Fruit fly (Drosophila melanogaster) whole organism, embryonic: ENCODE measurements around the gene Grx5.

Source experiments
- Atf-2 ChIP-seq: fragments of 200-800 bp; sonication (Bioruptor generic); optimal IDR thresholded peaks from 2 replicates; lab custom pipeline; 2016; ENCODE audit warnings: missing biosample characterization, missing genetic modification characterization
- BEAF-32 ChIP-seq: fragments of 200-800 bp; sonication (Bioruptor generic); optimal IDR thresholded peaks from 3 replicates; lab custom pipeline; 2017; ENCODE audit warnings: missing biosample characterization, missing genetic modification characterization, mild to moderate bottlenecking, moderate library complexity, missing genetic modification reagents
- BtbVII ChIP-seq: fragments of 200-800 bp; sonication (Bioruptor generic); optimal IDR thresholded peaks from 3 replicates; lab custom pipeline; 2017; ENCODE audit warnings: missing biosample characterization, mild to moderate bottlenecking, missing genetic modification characterization
- CG11398 ChIP-seq: fragments of 200-800 bp; sonication (Bioruptor generic); optimal IDR thresholded peaks from 2 replicates; lab custom pipeline; 2016; ENCODE audit warnings: missing biosample characterization, missing genetic modification characterization
- CG11504 ChIP-seq: fragments of 200-800 bp; sonication (Bioruptor generic); optimal IDR thresholded peaks from 3 replicates; lab custom pipeline; 2019; ENCODE audit warnings: missing biosample characterization, mild to moderate bottlenecking, missing genetic modification characterization, moderate library complexity
- CG11560 ChIP-seq: fragments of 200-800 bp; sonication (Bioruptor generic); IDR thresholded peaks from 3 replicates; pipeline ENCODE4 v1.3.6; 2022; ENCODE audit warnings: missing biosample characterization, missing genetic modification characterization
- CG12104 ChIP-seq: fragments of 200-800 bp; sonication (Bioruptor generic); optimal IDR thresholded peaks from 3 replicates; lab custom pipeline; 2016; ENCODE audit warnings: missing biosample characterization, missing genetic modification characterization
- CG1233 ChIP-seq: fragments of 200-800 bp; sonication (Bioruptor generic); optimal IDR thresholded peaks from 4 replicates; lab custom pipeline; 2018; ENCODE audit warnings: missing biosample characterization, mild to moderate bottlenecking, missing genetic modification characterization
- CG14667 ChIP-seq: fragments of 200-800 bp; sonication (Bioruptor generic); IDR thresholded peaks from 2 replicates; pipeline ENCODE4 v1.3.6; 2022; ENCODE audit warnings: missing biosample characterization, missing genetic modification characterization
- CG14710 ChIP-seq: fragments of 200-800 bp; sonication (Bioruptor generic); optimal IDR thresholded peaks from 3 replicates; lab custom pipeline; 2019; ENCODE audit warnings: missing biosample characterization, mild to moderate bottlenecking, missing genetic modification characterization, moderate library complexity
- CG16779 ChIP-seq: fragments of 200-800 bp; sonication (Bioruptor generic); IDR thresholded peaks from 2 replicates; pipeline ENCODE4 v1.3.6; 2022; ENCODE audit warnings: missing biosample characterization, missing genetic modification characterization
- CG17802 ChIP-seq: fragments of 200-800 bp; sonication (Bioruptor generic); optimal IDR thresholded peaks from 2 replicates; lab custom pipeline; 2018; ENCODE audit warnings: missing biosample characterization, mild to moderate bottlenecking, missing genetic modification characterization, moderate library complexity
- CG17829 ChIP-seq: fragments of 200-800 bp; optimal IDR thresholded peaks from 2 replicates; lab custom pipeline; 2019; ENCODE audit warnings: missing biosample characterization, mild to moderate bottlenecking, missing genetic modification characterization, moderate library complexity
- CG2202 ChIP-seq: fragments of 200-800 bp; sonication (Bioruptor generic); optimal IDR thresholded peaks from 2 replicates; lab custom pipeline; 2018; ENCODE audit warnings: missing biosample characterization, mild to moderate bottlenecking, missing genetic modification characterization
- CG30020 ChIP-seq: fragments of 200-800 bp; optimal IDR thresholded peaks from 2 replicates; lab custom pipeline; 2019; ENCODE audit warnings: missing biosample characterization, mild to moderate bottlenecking, missing genetic modification characterization, moderate library complexity
- CG4617 ChIP-seq: fragments of 200-800 bp; sonication (Bioruptor generic); optimal IDR thresholded peaks from 3 replicates; lab custom pipeline; 2016; ENCODE audit warnings: missing biosample characterization, missing genetic modification characterization, borderline replicate concordance
- CG5245 ChIP-seq: fragments of 200-800 bp; sonication (Bioruptor generic); optimal IDR thresholded peaks from 3 replicates; lab custom pipeline; 2016; ENCODE audit warnings: missing biosample characterization, missing genetic modification characterization
- CG6791 ChIP-seq: fragments of 200-800 bp; sonication (Bioruptor generic); IDR thresholded peaks from 3 replicates; pipeline ENCODE4 v1.3.6; 2022; ENCODE audit warnings: missing biosample characterization, missing genetic modification characterization; ENCODE audit not compliant: partially characterized antibody
- CG7928 ChIP-seq: fragments of 200-800 bp; sonication (Bioruptor generic); optimal IDR thresholded peaks from 2 replicates; lab custom pipeline; 2017; ENCODE audit warnings: missing biosample characterization, mild to moderate bottlenecking, missing genetic modification characterization
- CG9876 ChIP-seq: fragments of 200-800 bp; sonication (Bioruptor generic); optimal IDR thresholded peaks from 2 replicates; lab custom pipeline; 2016; ENCODE audit warnings: missing biosample characterization, missing genetic modification characterization
- Dad ChIP-seq: fragments of 200-800 bp; sonication (Bioruptor generic); optimal IDR thresholded peaks from 3 replicates; lab custom pipeline; 2016; ENCODE audit warnings: missing biosample characterization, missing genetic modification characterization
- HmgZ ChIP-seq: fragments of 200-800 bp; sonication (Bioruptor generic); optimal IDR thresholded peaks from 2 replicates; lab custom pipeline; 2018; ENCODE audit warnings: missing biosample characterization, mild to moderate bottlenecking, missing genetic modification characterization
- MESR4 ChIP-seq: fragments of 200-800 bp; sonication (Bioruptor generic); optimal IDR thresholded peaks from 2 replicates; lab custom pipeline; 2018; ENCODE audit warnings: missing biosample characterization, mild to moderate bottlenecking, missing genetic modification characterization, moderate library complexity
- Myb ChIP-seq: fragments of 200-800 bp; sonication (Bioruptor generic); optimal IDR thresholded peaks from 2 replicates; lab custom pipeline; 2016; ENCODE audit warnings: missing biosample characterization, missing genetic modification characterization
- PHDP ChIP-seq: fragments of 200-800 bp; sonication (Bioruptor generic); optimal IDR thresholded peaks from 3 replicates; lab custom pipeline; 2018; ENCODE audit warnings: missing biosample characterization, mild to moderate bottlenecking, missing genetic modification characterization, moderate library complexity
- Poxn ChIP-seq: fragments of 200-800 bp; sonication (Bioruptor generic); IDR thresholded peaks from 2 replicates; pipeline ENCODE4 v1.3.6; 2022; ENCODE audit warnings: missing biosample characterization, missing genetic modification characterization
- Rx ChIP-seq: fragments of 200-800 bp; sonication (Bioruptor generic); IDR thresholded peaks from 2 replicates; pipeline ENCODE4 v1.3.6; 2022; ENCODE audit warnings: missing biosample characterization, missing genetic modification characterization
- Taf1 ChIP-seq: fragments of 200-800 bp; sonication (Bioruptor generic); IDR thresholded peaks from 2 replicates; pipeline ENCODE4 v1.3.6; 2022; ENCODE audit warnings: missing biosample characterization, missing genetic modification characterization
- Xrp1 ChIP-seq: fragments of 200-800 bp; sonication (Bioruptor generic); IDR thresholded peaks from 2 replicates; pipeline ENCODE4 v1.3.6; 2022; ENCODE audit warnings: missing biosample characterization, missing genetic modification characterization
- chinmo ChIP-seq: fragments of 200-800 bp; sonication (Bioruptor generic); IDR thresholded peaks from 4 replicates; pipeline ENCODE4 v1.3.6; 2022; ENCODE audit warnings: missing biosample characterization, missing genetic modification characterization; ENCODE audit not compliant: partially characterized antibody
- disco-r ChIP-seq: fragments of 200-800 bp; sonication (Bioruptor generic); optimal IDR thresholded peaks from 2 replicates; lab custom pipeline; 2016; ENCODE audit warnings: missing biosample characterization, missing genetic modification characterization
- dmrt99B ChIP-seq: fragments of 200-800 bp; sonication (Bioruptor generic); optimal IDR thresholded peaks from 2 replicates; lab custom pipeline; 2018; ENCODE audit warnings: missing biosample characterization, mild to moderate bottlenecking, missing genetic modification characterization, moderate library complexity
- ftz-f1 ChIP-seq: fragments of 200-800 bp; sonication (Bioruptor generic); optimal IDR thresholded peaks from 2 replicates; lab custom pipeline; 2016; ENCODE audit warnings: missing biosample characterization, missing genetic modification characterization
- gcm ChIP-seq: fragments of 200-800 bp; sonication (Bioruptor generic); optimal IDR thresholded peaks from 2 replicates; lab custom pipeline; 2019; ENCODE audit warnings: missing biosample characterization, mild to moderate bottlenecking, missing genetic modification characterization, moderate library complexity
- gcm2 ChIP-seq: fragments of 200-800 bp; sonication (Bioruptor generic); optimal IDR thresholded peaks from 2 replicates; lab custom pipeline; 2016; ENCODE audit warnings: missing biosample characterization, missing genetic modification characterization
- inv ChIP-seq: fragments of 200-800 bp; sonication (Bioruptor generic); IDR thresholded peaks from 2 replicates; pipeline ENCODE4 v1.3.6; 2022; ENCODE audit warnings: missing biosample characterization, missing genetic modification characterization; ENCODE audit not compliant: partially characterized antibody
- lab ChIP-seq: fragments of 200-800 bp; sonication (Bioruptor generic); optimal IDR thresholded peaks from 3 replicates; lab custom pipeline; 2017; ENCODE audit warnings: missing biosample characterization, missing genetic modification characterization, mild to moderate bottlenecking, moderate library complexity, missing genetic modification reagents
- mam ChIP-seq: fragments of 200-800 bp; sonication (Bioruptor generic); optimal IDR thresholded peaks from 3 replicates; lab custom pipeline; 2016; ENCODE audit warnings: missing biosample characterization, missing genetic modification characterization
- nerfin-1 ChIP-seq: fragments of 200-800 bp; sonication (Bioruptor generic); optimal IDR thresholded peaks from 3 replicates; lab custom pipeline; 2019; ENCODE audit warnings: missing biosample characterization, mild to moderate bottlenecking, missing genetic modification characterization, moderate library complexity
- peb ChIP-seq: fragments of 200-800 bp; sonication (Bioruptor generic); IDR thresholded peaks from 2 replicates; pipeline ENCODE4 v1.3.6; 2022; ENCODE audit warnings: missing biosample characterization, missing genetic modification characterization
- pzg ChIP-seq: fragments of 200-800 bp; sonication (Bioruptor generic); optimal IDR thresholded peaks from 3 replicates; lab custom pipeline; 2018; ENCODE audit warnings: missing biosample characterization, mild to moderate bottlenecking, missing genetic modification characterization, moderate library complexity
- ranshi ChIP-seq: fragments of 200-800 bp; sonication (Bioruptor generic); IDR thresholded peaks from 2 replicates; pipeline ENCODE4 v1.3.6; 2022; ENCODE audit warnings: missing biosample characterization, missing genetic modification characterization
- sd ChIP-seq: fragments of 200-800 bp; sonication (Bioruptor generic); optimal IDR thresholded peaks from 3 replicates; lab custom pipeline; 2018; ENCODE audit warnings: missing biosample characterization, mild to moderate bottlenecking, missing genetic modification characterization, moderate library complexity
- slbo ChIP-seq: fragments of 200-800 bp; sonication (Bioruptor generic); IDR thresholded peaks from 2 replicates; pipeline ENCODE4 v1.3.6; 2022; ENCODE audit warnings: missing biosample characterization, missing genetic modification characterization
- ttk ChIP-seq: fragments of 200-800 bp; sonication (Bioruptor generic); IDR thresholded peaks from 2 replicates; pipeline ENCODE4 v2.1.2; 2022; ENCODE audit warnings: missing biosample characterization, missing genetic modification characterization
- tup ChIP-seq: fragments of 200-800 bp; sonication (Bioruptor generic); optimal IDR thresholded peaks from 2 replicates; lab custom pipeline; 2016; ENCODE audit warnings: missing biosample characterization, mild to moderate bottlenecking, missing genetic modification characterization, moderate library complexity
- twi ChIP-seq: fragments of 200-800 bp; optimal IDR thresholded peaks from 2 replicates; lab custom pipeline; 2019; ENCODE audit warnings: missing biosample characterization, mild to moderate bottlenecking, missing genetic modification characterization, moderate library complexity
- unpg ChIP-seq: fragments of 200-800 bp; sonication (Bioruptor generic); optimal IDR thresholded peaks from 3 replicates; lab custom pipeline; 2018; ENCODE audit warnings: missing biosample characterization, mild to moderate bottlenecking, missing genetic modification characterization, moderate library complexity
- wek ChIP-seq: fragments of 200-800 bp; sonication (Bioruptor generic); optimal IDR thresholded peaks from 3 replicates; lab custom pipeline; 2018; ENCODE audit warnings: missing biosample characterization, mild to moderate bottlenecking, missing genetic modification characterization, moderate library complexity
- wor ChIP-seq: fragments of 200-800 bp; sonication (Bioruptor generic); IDR thresholded peaks from 2 replicates; pipeline ENCODE4 v1.3.6; 2022; ENCODE audit warnings: missing biosample characterization, missing genetic modification characterization

Grx5 gene

dm6 chrX:14839047-14839446 lies 1.0 kb upstream of the Grx5 start, which contains the start of the genes CG32590 and Flo2 (continued):
- TF ChIP-seq CG6791 (GFP tag; lab: Robert Waterston, UW) (peak; percentile 94), Poxn (GFP tag; lab: Robert Waterston, UW) (no peak; the same call in 1 of the 2 replicates), Dad (GFP tag; lab: Kevin White, UChicago) (peak; percentile 43), mam (GFP tag; lab: Kevin White, UChicago) (peak; percentile 85), CG14710 (tag; lab: Kevin White, UChicago) (peak; percentile 80), CG5245 (GFP tag; lab: Kevin White, UChicago) (peak; percentile 48), ttk (GFP tag; lab: Robert Waterston, UW) (peak; percentile 75), CG30020 (tag; lab: Kevin White, UChicago) (peak; percentile 60), CG7928 (peak; percentile 86), Xrp1 (GFP tag; lab: Robert Waterston, UW) (peak; percentile 86), tup (GFP tag; lab: Kevin White, UChicago) (peak; percentile 55), twi (tag; lab: Kevin White, UChicago) (peak; percentile 25), nerfin-1 (tag; lab: Kevin White, UChicago) (peak; percentile 12), CG9876 (GFP tag; lab: Kevin White, UChicago) (peak; percentile 34), wor (peak; percentile 61), Rx (GFP tag; lab: Robert Waterston, UW) (peak; percentile 28; the same call in 1 of the 2 replicates), BEAF-32 (peak; percentile 95), gcm2 (GFP tag; lab: Kevin White, UChicago) (no peak), CG14667 (peak; percentile 72), CG2202 (tag; lab: Kevin White, UChicago) (peak; percentile 6), CG17802 (peak; percentile 3), lab (GFP tag; lab: Kevin White, UChicago) (peak; percentile 78), Taf1 (GFP tag; lab: Robert Waterston, UW) (peak; percentile 55), slbo (GFP tag; lab: Robert Waterston, UW) (peak; percentile 94), chinmo (GFP tag; lab: Robert Waterston, UW) (peak; percentile 96), HmgZ (tag; lab: Kevin White, UChicago) (peak; percentile 69), wek (no peak), CG11398 (peak; percentile 40), ftz-f1 (no peak), peb (peak; percentile 30; the same call in 1 of the 2 replicates), CG11504 (tag; lab: Kevin White, UChicago) (peak; percentile 53), ranshi (peak; percentile 81), gcm (peak; percentile 19), CG1233 (GFP tag; lab: Kevin White, UChicago) (peak; percentile 42), BtbVII (no peak), Atf-2 (GFP tag; lab: Kevin White, UChicago) (peak; percentile 55), MESR4 (GFP tag; lab: Kevin White, UChicago) (peak; percentile 25), CG17829 (tag; lab: Kevin White, UChicago) (peak; percentile 69), sd (tag; lab: Kevin White, UChicago) (no peak), CG4617 (GFP tag; lab: Kevin White, UChicago) (peak; percentile 56), PHDP (tag; lab: Kevin White, UChicago) (peak; percentile 60), unpg (peak; percentile 70), pzg (peak; percentile 78), Myb (GFP tag; lab: Kevin White, UChicago) (peak; percentile 65), CG11560 (tag; lab: Robert Waterston, UW) (peak; percentile 79), CG12104 (peak; percentile 13), dmrt99B (tag; lab: Kevin White, UChicago) (peak; percentile 54), disco-r (peak; percentile 19), inv (GFP tag; lab: Robert Waterston, UW) (peak; percentile 95), CG16779 (no peak)
